Worm (Caenorhabditis elegans) whole organism, young adult: ENCODE data around the gene abt-1.

Experiments
- B0336.3 ChIP-seq: fragments of 200-800 bp; sonication (Bioruptor generic); IDR thresholded peaks from 2 replicates; pipeline ENCODE4 v1.3.6; 2022; ENCODE audit warnings: missing genetic modification characterization, missing compliant biosample characterization
- C17E4.6 ChIP-seq: fragments of 200-800 bp; sonication (Bioruptor generic); IDR thresholded peaks from 2 replicates; pipeline ENCODE4 v1.3.6; 2022; ENCODE audit warnings: missing genetic modification reagents, missing genetic modification characterization, missing compliant biosample characterization
- F39B2.1 ChIP-seq: fragments of 200-800 bp; sonication (Bioruptor generic); IDR thresholded peaks from 2 replicates; pipeline ENCODE4 v1.3.6; 2022; ENCODE audit warnings: missing genetic modification reagents, missing genetic modification characterization, missing compliant biosample characterization
- Y53G8AR.9 ChIP-seq: fragments of 200-800 bp; sonication (Bioruptor generic); conservative IDR thresholded peaks from 2 replicates; pipeline ENCODE4 v1.3.6; 2022; ENCODE audit warnings: missing genetic modification reagents, missing genetic modification characterization, missing compliant biosample characterization
- Y79H2A.3 ChIP-seq: fragments of 200-800 bp; sonication (Bioruptor generic); conservative IDR thresholded peaks from 2 replicates; pipeline ENCODE4 v1.3.6; 2022; ENCODE audit warnings: missing genetic modification reagents, missing genetic modification characterization, missing compliant biosample characterization
- ama-1 ChIP-seq, 3 experiments: fragments of 150-350 bp in 1 of 3; sonication (generic microtip) in 2 of 3; optimal IDR thresholded peaks; 2 replicates each; lab custom pipeline; 2014 to 2018; ENCODE audit warnings: missing biosample characterization in 2 of 3, missing genetic modification characterization in 2 of 3, missing genetic modification reagents in 2 of 3
- athp-1 ChIP-seq: sonication (generic microtip); optimal IDR thresholded peaks from 2 replicates; lab custom pipeline; 2017; ENCODE audit warnings: mild to moderate bottlenecking, missing genetic modification characterization, missing compliant biosample characterization
- attf-5 ChIP-seq: fragments of 200-800 bp; sonication (Bioruptor generic); optimal IDR thresholded peaks from 2 replicates; lab custom pipeline; 2018; ENCODE audit warnings: mild to moderate bottlenecking, missing genetic modification characterization, missing compliant biosample characterization
- attf-6 ChIP-seq: fragments of 200-800 bp; sonication (Bioruptor generic); IDR thresholded peaks from 2 replicates; pipeline ENCODE4 v1.3.6; 2022; ENCODE audit warnings: missing genetic modification reagents, missing genetic modification characterization, missing compliant biosample characterization
- ccch-3 ChIP-seq: fragments of 200-800 bp; sonication (Bioruptor generic); optimal IDR thresholded peaks from 2 replicates; lab custom pipeline; 2018; ENCODE audit warnings: mild to moderate bottlenecking, missing genetic modification characterization, missing compliant biosample characterization
- cebp-1 ChIP-seq, 2 experiments: fragments of 200-800 bp in 1 of 2; sonication (Bioruptor generic) in 1 of 2; sonication (generic microtip) in 1 of 2; IDR thresholded peaks in 1 of 2; optimal IDR thresholded peaks in 1 of 2; 2 replicates each; pipeline versions ENCODE4 v1.3.6 to Lab custom; 2017 to 2022; ENCODE audit warnings: missing compliant biosample characterization in 2 of 2, missing genetic modification characterization in 2 of 2, mild to moderate bottlenecking in 1 of 2, missing genetic modification reagents in 1 of 2, moderate library complexity in 1 of 2
- ceh-27 ChIP-seq: fragments of 200-800 bp; sonication (Bioruptor generic); optimal IDR thresholded peaks from 2 replicates; lab custom pipeline; 2018; ENCODE audit warnings: mild to moderate bottlenecking, missing genetic modification characterization, moderate library complexity, missing compliant biosample characterization
- ceh-40 ChIP-seq: fragments of 200-800 bp; sonication (Bioruptor generic); IDR thresholded peaks from 2 replicates; pipeline ENCODE4 v1.3.6; 2022; ENCODE audit warnings: missing genetic modification characterization, missing compliant biosample characterization
- ceh-58 ChIP-seq: fragments of 200-800 bp; sonication (Bioruptor generic); IDR thresholded peaks from 2 replicates; pipeline ENCODE4 v1.3.6; 2022; ENCODE audit warnings: missing genetic modification characterization, missing compliant biosample characterization
- ceh-91 ChIP-seq: fragments of 200-800 bp; sonication (Bioruptor generic); IDR thresholded peaks from 2 replicates; pipeline ENCODE4 v1.3.6; 2022; ENCODE audit warnings: missing genetic modification reagents, missing genetic modification characterization, missing compliant biosample characterization
- chd-7 ChIP-seq: sonication (generic microtip); optimal IDR thresholded peaks from 2 replicates; lab custom pipeline; 2016; ENCODE audit warnings: mild to moderate bottlenecking, missing genetic modification characterization, moderate library complexity, missing compliant biosample characterization
- dox-1 ChIP-seq: fragments of 200-800 bp; sonication (Bioruptor generic); IDR thresholded peaks from 2 replicates; pipeline ENCODE4 v1.3.6; 2022; ENCODE audit warnings: missing genetic modification reagents, missing genetic modification characterization, missing compliant biosample characterization
- dpl-1 ChIP-seq: fragments of 150-350 bp; optimal IDR thresholded peaks from 2 replicates; lab custom pipeline; 2014; ENCODE audit warnings: missing biosample characterization, missing genetic modification reagents, missing genetic modification characterization
- efl-1 ChIP-seq: fragments of 150-350 bp; optimal IDR thresholded peaks from 2 replicates; lab custom pipeline; 2014; ENCODE audit warnings: missing biosample characterization, missing genetic modification reagents, missing genetic modification characterization
- gei-17 ChIP-seq: fragments of 200-800 bp; sonication (Bioruptor generic); optimal IDR thresholded peaks from 2 replicates; lab custom pipeline; 2018; ENCODE audit warnings: mild to moderate bottlenecking, missing genetic modification characterization, missing compliant biosample characterization
- hmg-1.2 ChIP-seq: fragments of 200-800 bp; sonication (Bioruptor generic); IDR thresholded peaks from 2 replicates; pipeline ENCODE4 v1.3.6; 2022; ENCODE audit warnings: missing genetic modification reagents, missing genetic modification characterization, missing compliant biosample characterization
- hrde-1 ChIP-seq: sonication (generic microtip); optimal IDR thresholded peaks from 2 replicates; lab custom pipeline; 2016; ENCODE audit warnings: missing genetic modification characterization, mild to moderate bottlenecking, missing compliant biosample characterization, moderate library complexity, missing genotype, missing genetic modification reagents, borderline replicate concordance
- let-607 ChIP-seq, 2 experiments: fragments of 200-800 bp in 1 of 2; sonication (Bioruptor generic) in 1 of 2; sonication (generic microtip) in 1 of 2; optimal IDR thresholded peaks; 2 replicates each; lab custom pipeline; 2016 to 2018; ENCODE audit warnings: mild to moderate bottlenecking in 2 of 2, missing compliant biosample characterization in 2 of 2, missing genetic modification characterization in 2 of 2, moderate library complexity in 2 of 2, missing genotype in 1 of 2
- lin-35 ChIP-seq, 3 experiments: fragments of 150-350 bp in 2 of 3; sonication (generic microtip) in 1 of 3; optimal IDR thresholded peaks; 2 replicates each; lab custom pipeline; 2014 to 2018; ENCODE audit warnings: missing biosample characterization in 3 of 3, missing genetic modification characterization in 3 of 3, missing genetic modification reagents in 3 of 3
- lin-40 ChIP-seq: sonication (generic microtip); optimal IDR thresholded peaks from 2 replicates; lab custom pipeline; 2016; ENCODE audit warnings: missing genetic modification characterization, mild to moderate bottlenecking, missing compliant biosample characterization, missing genotype, missing genetic modification reagents
- lin-54 ChIP-seq: fragments of 200-800 bp; sonication (Bioruptor generic); optimal IDR thresholded peaks from 2 replicates; lab custom pipeline; 2018; ENCODE audit warnings: mild to moderate bottlenecking, missing genetic modification characterization, missing compliant biosample characterization
- madf-3 ChIP-seq: fragments of 200-800 bp; sonication (Bioruptor generic); IDR thresholded peaks from 2 replicates; pipeline ENCODE4 v1.3.6; 2022; ENCODE audit warnings: missing genetic modification reagents, missing genetic modification characterization, missing compliant biosample characterization
- madf-6 ChIP-seq: fragments of 200-800 bp; sonication (Bioruptor generic); IDR thresholded peaks from 2 replicates; pipeline ENCODE4 v1.3.6; 2022; ENCODE audit warnings: missing genetic modification reagents, missing genetic modification characterization, missing compliant biosample characterization
- mel-28 ChIP-seq: sonication (generic microtip); optimal IDR thresholded peaks from 2 replicates; lab custom pipeline; 2016; ENCODE audit warnings: borderline replicate concordance, mild to moderate bottlenecking, missing genetic modification characterization, missing compliant biosample characterization
- nfyb-1 ChIP-seq: fragments of 200-800 bp; sonication (Bioruptor generic); IDR thresholded peaks from 2 replicates; pipeline ENCODE4 v1.3.6; 2022; ENCODE audit warnings: missing genetic modification reagents, missing genetic modification characterization, missing compliant biosample characterization
- nhr-179 ChIP-seq: sonication (generic microtip); optimal IDR thresholded peaks from 2 replicates; lab custom pipeline; 2016; ENCODE audit warnings: mild to moderate bottlenecking, missing genetic modification characterization, missing compliant biosample characterization
- nhr-80 ChIP-seq: sonication (generic microtip); optimal IDR thresholded peaks from 2 replicates; lab custom pipeline; 2016; ENCODE audit warnings: missing genetic modification characterization, missing compliant biosample characterization
- pha-4 ChIP-seq: fragments of 150-350 bp; sonication (generic microtip); optimal IDR thresholded peaks from 2 replicates; lab custom pipeline; 2014; ENCODE audit warnings: missing biosample characterization, missing genetic modification reagents, missing genetic modification characterization
- rcor-1 ChIP-seq: fragments of 200-800 bp; sonication (Bioruptor generic); IDR thresholded peaks from 2 replicates; pipeline ENCODE4 v1.3.6; 2022; ENCODE audit warnings: missing genetic modification reagents, missing genetic modification characterization, missing compliant biosample characterization
- sptf-2 ChIP-seq: fragments of 200-800 bp; sonication (Bioruptor generic); optimal IDR thresholded peaks from 2 replicates; lab custom pipeline; 2018; ENCODE audit warnings: mild to moderate bottlenecking, missing genetic modification characterization, missing compliant biosample characterization
- tbp1 ChIP-seq: fragments of 200-800 bp; sonication (Bioruptor generic); optimal IDR thresholded peaks from 2 replicates; lab custom pipeline; 2018; ENCODE audit warnings: mild to moderate bottlenecking, missing genetic modification characterization, missing compliant biosample characterization
- tlf-1 ChIP-seq: fragments of 200-800 bp; sonication (Bioruptor generic); optimal IDR thresholded peaks from 2 replicates; lab custom pipeline; 2018; ENCODE audit warnings: mild to moderate bottlenecking, missing genetic modification characterization, missing compliant biosample characterization
- zfh-2 ChIP-seq: fragments of 200-800 bp; sonication (Bioruptor generic); conservative IDR thresholded peaks from 2 replicates; pipeline ENCODE4 v1.3.6; 2022; ENCODE audit warnings: missing genetic modification reagents, missing genetic modification characterization, missing compliant biosample characterization
- ztf-22 ChIP-seq: fragments of 200-800 bp; sonication (Bioruptor generic); optimal IDR thresholded peaks from 2 replicates; lab custom pipeline; 2018; ENCODE audit warnings: mild to moderate bottlenecking, missing genetic modification characterization, moderate library complexity, missing compliant biosample characterization
- ztf-25 ChIP-seq: fragments of 200-800 bp; sonication (Bioruptor generic); IDR thresholded peaks from 2 replicates; pipeline ENCODE4 v1.3.6; 2022; ENCODE audit warnings: missing genetic modification reagents, missing genetic modification characterization, missing compliant biosample characterization
- ztf-26 ChIP-seq: sonication (generic microtip); optimal IDR thresholded peaks from 2 replicates; lab custom pipeline; 2017; ENCODE audit warnings: missing genetic modification characterization, missing compliant biosample characterization

abt-1 gene

DNA sequence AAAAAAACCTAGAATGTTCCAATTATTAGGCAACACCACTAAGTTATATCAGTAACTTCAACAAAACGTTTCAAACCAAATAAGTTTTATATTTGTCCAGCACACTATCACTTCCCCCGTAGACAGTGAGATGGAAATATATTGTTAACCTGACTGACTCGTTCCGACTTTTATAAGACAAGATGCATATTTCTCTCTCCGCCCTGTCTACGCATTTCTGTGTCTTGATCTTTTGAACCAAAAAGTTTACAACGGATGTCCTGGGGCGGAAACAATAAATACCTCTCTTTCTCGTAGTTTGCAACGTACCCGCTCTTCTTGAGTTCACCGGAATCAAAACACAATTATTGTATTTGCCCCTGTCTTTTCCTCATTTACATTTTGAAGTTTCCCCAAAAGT is 36.5 kb upstream of the abt-1 start:
- TF ChIP-seq nhr-179 (tag; lab: Kevin White, UChicago): no peak
- no peak for TF ChIP-seq hmg-1.2 (GFP tag; lab: Robert Waterston, UW)
- TF ChIP-seq lin-40: no peak
- no peak for TF ChIP-seq attf-6 (GFP tag; lab: Robert Waterston, UW)

DNA sequence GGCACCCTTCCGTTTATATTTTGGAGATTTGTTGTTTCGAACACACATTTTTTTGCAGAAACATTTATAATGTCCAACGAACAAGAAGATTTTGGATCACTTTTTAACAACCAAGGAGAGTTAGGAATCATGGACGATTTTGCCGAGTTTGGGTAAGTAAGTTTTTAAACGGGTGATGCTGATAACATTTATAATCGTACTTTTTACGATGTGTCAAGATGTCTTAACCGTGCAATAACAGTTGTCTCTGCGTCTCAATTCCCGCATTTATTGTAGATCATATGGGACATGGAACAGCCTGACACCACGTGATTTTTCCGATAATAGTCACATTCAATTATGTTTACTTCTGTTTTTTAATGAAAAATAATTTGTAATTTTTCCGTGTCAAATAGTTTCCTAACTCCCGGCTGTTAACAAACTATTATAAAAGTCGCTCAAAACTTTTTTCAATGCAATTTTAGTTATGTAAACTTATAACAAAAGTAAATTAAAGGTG is 35.9 kb upstream of the abt-1 start, which contains the start of gene daf-14:
daf-14 (plus strand) TSS at position 51 of the 499 bp plus-strand sequence.
- TF ChIP-seq nhr-80 (tag; lab: Kevin White, UChicago) (peak; percentile 20), ccch-3 (GFP tag; lab: Kevin White, UChicago) (no peak), ama-1 (optimal IDR thresholded peaks at IDR 0.05; lab: Kevin White, UChicago) (no peak), ama-1 (GFP tag; optimal IDR thresholded peaks at IDR 0.05; lab: Kevin White, UChicago) (no peak), tbp1 (GFP tag; lab: Kevin White, UChicago) (no peak), zfh-2 (GFP tag; lab: Robert Waterston, UW) (no peak), gei-17 (no peak), ztf-26 (tag; lab: Kevin White, UChicago) (peak; percentile 43), cebp-1 (GFP tag; IDR thresholded peaks at IDR 0.05; lab: Robert Waterston, UW) (no peak), cebp-1 (tag; optimal IDR thresholded peaks at IDR 0.05; lab: Kevin White, UChicago) (peak; percentile 22), B0336.3 (GFP tag; lab: Robert Waterston, UW) (no peak)

DNA sequence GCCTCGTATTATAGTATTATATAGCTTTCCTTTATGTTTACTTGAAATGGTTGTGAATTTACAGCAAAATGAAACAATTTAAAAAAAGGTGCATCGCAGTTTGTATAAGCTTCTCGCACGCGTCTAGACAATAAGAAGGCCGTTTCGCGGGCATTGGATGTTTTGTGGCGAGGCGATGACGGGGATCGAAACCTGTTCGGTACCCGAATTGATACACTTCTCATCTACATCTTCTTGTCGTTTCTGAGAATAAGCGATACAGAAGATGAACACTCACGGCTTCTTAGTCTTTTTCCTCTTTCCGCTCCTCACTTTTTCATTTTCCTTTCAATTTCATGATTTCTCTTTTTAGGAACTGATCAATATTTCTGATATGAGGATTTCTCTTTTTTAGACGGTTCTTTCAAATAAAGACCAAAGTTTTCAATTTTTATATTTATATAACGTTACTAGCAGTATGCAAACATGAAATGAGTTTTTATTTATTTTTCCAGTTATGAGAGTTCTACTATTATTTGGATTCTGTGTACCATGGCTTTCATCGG is 31.0 kb upstream of the abt-1 start, which contains the start of gene F01G10.10:
F01G10.10 (plus strand) TSS at position 495 of the 545 bp plus-strand sequence.
- no peak for TF ChIP-seq F39B2.1 (GFP tag; lab: Robert Waterston, UW)
- TF ChIP-seq mel-28 (tag; lab: Kevin White, UChicago): no peak
- no peak for TF ChIP-seq lin-35 (GFP tag; optimal IDR thresholded peaks at IDR 0.05; lab: Kevin White, UChicago)
- TF ChIP-seq pha-4 (tag; lab: Kevin White, UChicago): no peak
- no peak for TF ChIP-seq athp-1 (tag; lab: Kevin White, UChicago)
- TF ChIP-seq ztf-22: peak; percentile 17
- TF ChIP-seq C17E4.6: peak; percentile 37; the same call in 1 of the 2 replicates
- 0 out of 2 replicates have a peak, but pooled peaks have one; percentile 64 for TF ChIP-seq ztf-25 (GFP tag; lab: Robert Waterston, UW)
- no peak for TF ChIP-seq sptf-2 (GFP tag; lab: Kevin White, UChicago)
- TF ChIP-seq hmg-1.2 (GFP tag; lab: Robert Waterston, UW): peak; percentile 47
- TF ChIP-seq ama-1 (optimal IDR thresholded peaks at IDR 0.05; lab: Kevin White, UChicago): peak; percentile 19
- no peak for TF ChIP-seq ama-1 (GFP tag; optimal IDR thresholded peaks at IDR 0.05; lab: Kevin White, UChicago)
- TF ChIP-seq Y79H2A.3 (GFP tag; lab: Robert Waterston, UW): peak; percentile 61; the same call in 1 of the 2 replicates
- peak; percentile 69; the same call in 1 of the 2 replicates for TF ChIP-seq ceh-91
- TF ChIP-seq chd-7: peak; percentile 46
- peak; percentile 7 for TF ChIP-seq ztf-26 (tag; lab: Kevin White, UChicago)
- TF ChIP-seq efl-1 (GFP tag; lab: Kevin White, UChicago): peak; percentile 53
- TF ChIP-seq tlf-1: peak; percentile 21
- TF ChIP-seq lin-54 (GFP tag; lab: Kevin White, UChicago): peak; percentile 30
- peak; percentile 72 for TF ChIP-seq hrde-1 (tag; lab: Kevin White, UChicago)
- peak; percentile 60 for TF ChIP-seq dox-1 (GFP tag; lab: Robert Waterston, UW)
- TF ChIP-seq rcor-1 (GFP tag; lab: Robert Waterston, UW): peak; percentile 49
- TF ChIP-seq madf-3: peak; percentile 82; the same call in 1 of the 2 replicates
- 0 out of 2 replicates have a peak, but pooled peaks have one; percentile 71 for TF ChIP-seq ceh-58 (GFP tag; lab: Robert Waterston, UW)
- TF ChIP-seq ceh-27 (GFP tag; lab: Kevin White, UChicago): no peak
- TF ChIP-seq cebp-1 (GFP tag; IDR thresholded peaks at IDR 0.05; lab: Robert Waterston, UW): no peak
- peak; percentile 8 for TF ChIP-seq cebp-1 (tag; optimal IDR thresholded peaks at IDR 0.05; lab: Kevin White, UChicago)
- TF ChIP-seq let-607 (tag; optimal IDR thresholded peaks at IDR 0.05; lab: Kevin White, UChicago): peak in 1 of 2 experiments; percentile 26
- TF ChIP-seq attf-5 (GFP tag; lab: Kevin White, UChicago): peak; percentile 3
- TF ChIP-seq ceh-40 (GFP tag; lab: Robert Waterston, UW): 0 out of 2 replicates have a peak, but pooled peaks have one; percentile 23
- TF ChIP-seq Y53G8AR.9 (GFP tag; lab: Robert Waterston, UW): peak; percentile 54; the same call in 1 of the 2 replicates
- TF ChIP-seq dpl-1 (GFP tag; lab: Kevin White, UChicago): no peak
- TF ChIP-seq nfyb-1 (GFP tag; lab: Robert Waterston, UW): peak; percentile 10; the same call in 1 of the 2 replicates
- peak; percentile 74 for TF ChIP-seq madf-6
- peak; percentile 1 for TF ChIP-seq tbp1 (GFP tag; lab: Kevin White, UChicago)
